Fruit fly (Drosophila melanogaster) whole organism, embryonic: ENCODE results near the gene Pex16.
A peak's percentile ranks its signal among the peaks of the same experiment; 100 is the strongest.

Experiments used
- Abd-B ChIP-seq: fragments of 200-800 bp; sonication (Bioruptor generic); optimal IDR thresholded peaks from 2 replicates; lab custom pipeline; 2018; ENCODE audit warnings: missing biosample characterization, mild to moderate bottlenecking, missing genetic modification characterization, moderate library complexity
- B-H2 ChIP-seq: fragments of 200-800 bp; sonication (Bioruptor generic); optimal IDR thresholded peaks from 2 replicates; lab custom pipeline; 2018; ENCODE audit warnings: missing biosample characterization, mild to moderate bottlenecking, missing genetic modification characterization
- CG10431 ChIP-seq: fragments of 200-800 bp; sonication (Bioruptor generic); optimal IDR thresholded peaks from 3 replicates; lab custom pipeline; 2018; ENCODE audit warnings: missing biosample characterization, mild to moderate bottlenecking, missing genetic modification characterization
- CG10979 ChIP-seq: fragments of 200-800 bp; sonication (Bioruptor generic); optimal IDR thresholded peaks from 2 replicates; lab custom pipeline; 2018; ENCODE audit warnings: missing biosample characterization, mild to moderate bottlenecking, missing genetic modification characterization, moderate library complexity
- CG11723 ChIP-seq: fragments of 200-800 bp; sonication (Bioruptor generic); optimal IDR thresholded peaks from 2 replicates; lab custom pipeline; 2017; ENCODE audit warnings: missing biosample characterization, mild to moderate bottlenecking, missing genetic modification characterization
- CG13894 ChIP-seq: fragments of 200-800 bp; sonication (Bioruptor generic); optimal IDR thresholded peaks from 3 replicates; lab custom pipeline; 2018; ENCODE audit warnings: missing biosample characterization, mild to moderate bottlenecking, missing genetic modification characterization, moderate library complexity
- CG14050 ChIP-seq: fragments of 200-800 bp; sonication (Bioruptor generic); IDR thresholded peaks from 3 replicates; pipeline ENCODE4 v1.3.6; 2022; ENCODE audit warnings: missing biosample characterization, missing genetic modification characterization
- CG15269 ChIP-seq: fragments of 200-800 bp; sonication (Bioruptor generic); optimal IDR thresholded peaks from 2 replicates; lab custom pipeline; 2018; ENCODE audit warnings: missing biosample characterization, mild to moderate bottlenecking, missing genetic modification characterization, moderate library complexity
- CG15479 ChIP-seq: fragments of 200-800 bp; sonication (Bioruptor generic); optimal IDR thresholded peaks from 3 replicates; lab custom pipeline; 2019; ENCODE audit warnings: missing biosample characterization, mild to moderate bottlenecking, missing genetic modification characterization, moderate library complexity
- CG17328 ChIP-seq: fragments of 200-800 bp; sonication (Bioruptor generic); IDR thresholded peaks from 2 replicates; pipeline ENCODE4 v1.3.6; 2022; ENCODE audit warnings: missing biosample characterization, missing genetic modification characterization
- CG17385 ChIP-seq: fragments of 200-800 bp; sonication (Bioruptor generic); optimal IDR thresholded peaks from 3 replicates; lab custom pipeline; 2018; ENCODE audit warnings: missing biosample characterization, mild to moderate bottlenecking, missing genetic modification characterization
- CG31365 ChIP-seq: fragments of 200-800 bp; sonication (Bioruptor generic); optimal IDR thresholded peaks from 2 replicates; lab custom pipeline; 2018; ENCODE audit warnings: missing biosample characterization, mild to moderate bottlenecking, missing genetic modification characterization
- CG32767 ChIP-seq: fragments of 200-800 bp; sonication (Bioruptor generic); IDR thresholded peaks from 2 replicates; pipeline ENCODE4 v1.3.6; 2022; ENCODE audit warnings: missing biosample characterization, missing genetic modification characterization
- CG34224 ChIP-seq: fragments of 200-800 bp; sonication (Bioruptor generic); IDR thresholded peaks from 3 replicates; pipeline ENCODE4 v1.3.6; 2022; ENCODE audit warnings: missing biosample characterization, missing genetic modification characterization; ENCODE audit not compliant: partially characterized antibody
- CG4730 ChIP-seq: fragments of 200-800 bp; sonication (Bioruptor generic); IDR thresholded peaks from 2 replicates; pipeline ENCODE4 v1.3.6; 2022; ENCODE audit warnings: missing biosample characterization, missing genetic modification characterization
- CG6272 ChIP-seq: fragments of 200-800 bp; sonication (Bioruptor generic); IDR thresholded peaks from 2 replicates; pipeline ENCODE4 v1.3.6; 2022; ENCODE audit warnings: missing biosample characterization, missing genetic modification characterization
- CG6689 ChIP-seq: fragments of 200-800 bp; sonication (Bioruptor generic); IDR thresholded peaks from 2 replicates; pipeline ENCODE4 v1.3.6; 2022; ENCODE audit warnings: missing biosample characterization, missing genetic modification characterization
- CG6813 ChIP-seq: fragments of 200-800 bp; sonication (Bioruptor generic); optimal IDR thresholded peaks from 2 replicates; lab custom pipeline; 2017; ENCODE audit warnings: missing biosample characterization, missing genetic modification characterization, mild to moderate bottlenecking, moderate library complexity, missing genetic modification reagents
- CG9817 ChIP-seq: fragments of 200-800 bp; sonication (Bioruptor generic); optimal IDR thresholded peaks from 2 replicates; lab custom pipeline; 2018; ENCODE audit warnings: missing biosample characterization, mild to moderate bottlenecking, missing genetic modification characterization, moderate library complexity
- Chrac-16 ChIP-seq: fragments of 200-800 bp; sonication (Bioruptor generic); optimal IDR thresholded peaks from 3 replicates; lab custom pipeline; 2016; ENCODE audit warnings: missing biosample characterization, missing genetic modification characterization
- Dad ChIP-seq: fragments of 200-800 bp; sonication (Bioruptor generic); optimal IDR thresholded peaks from 3 replicates; lab custom pipeline; 2016; ENCODE audit warnings: missing biosample characterization, missing genetic modification characterization
- Gug ChIP-seq: fragments of 200-800 bp; sonication (Bioruptor generic); IDR thresholded peaks from 4 replicates; pipeline ENCODE4 v1.3.6; 2022; ENCODE audit warnings: missing biosample characterization, missing genetic modification characterization
- Hey ChIP-seq: fragments of 200-800 bp; sonication (Bioruptor generic); optimal IDR thresholded peaks from 3 replicates; lab custom pipeline; 2018; ENCODE audit warnings: missing biosample characterization, mild to moderate bottlenecking, missing genetic modification characterization
- HmgZ ChIP-seq: fragments of 200-800 bp; sonication (Bioruptor generic); optimal IDR thresholded peaks from 2 replicates; lab custom pipeline; 2018; ENCODE audit warnings: missing biosample characterization, mild to moderate bottlenecking, missing genetic modification characterization
- MTF-1 ChIP-seq: fragments of 200-800 bp; sonication (Bioruptor generic); optimal IDR thresholded peaks from 2 replicates; lab custom pipeline; 2018; ENCODE audit warnings: missing biosample characterization, mild to moderate bottlenecking, missing genetic modification characterization, borderline replicate concordance
- NC2α ChIP-seq: fragments of 200-800 bp; sonication (Bioruptor generic); optimal IDR thresholded peaks from 2 replicates; lab custom pipeline; 2016; ENCODE audit warnings: missing biosample characterization, missing genetic modification characterization
- NFAT ChIP-seq: fragments of 200-800 bp; sonication (Bioruptor generic); IDR thresholded peaks from 2 replicates; pipeline ENCODE4 v1.3.6; 2022; ENCODE audit warnings: missing biosample characterization, missing genetic modification characterization
- Xrp1 ChIP-seq: fragments of 200-800 bp; sonication (Bioruptor generic); IDR thresholded peaks from 2 replicates; pipeline ENCODE4 v1.3.6; 2022; ENCODE audit warnings: missing biosample characterization, missing genetic modification characterization
- amos ChIP-seq: fragments of 200-800 bp; sonication (Bioruptor generic); IDR thresholded peaks from 2 replicates; pipeline ENCODE4 v1.3.6; 2022; ENCODE audit warnings: missing biosample characterization, missing genetic modification characterization; ENCODE audit not compliant: partially characterized antibody
- ara ChIP-seq: fragments of 200-800 bp; sonication (Bioruptor generic); IDR thresholded peaks from 2 replicates; pipeline ENCODE4 v1.3.6; 2022; ENCODE audit warnings: missing biosample characterization, missing genetic modification characterization
- ash1 ChIP-seq: fragments of 200-800 bp; sonication (Bioruptor generic); optimal IDR thresholded peaks from 2 replicates; lab custom pipeline; 2018; ENCODE audit warnings: missing biosample characterization, mild to moderate bottlenecking, missing genetic modification characterization
- bab2 ChIP-seq: fragments of 200-800 bp; sonication (Bioruptor generic); optimal IDR thresholded peaks from 2 replicates; lab custom pipeline; 2016; ENCODE audit warnings: missing biosample characterization, missing genetic modification characterization
- bbx ChIP-seq: fragments of 200-800 bp; sonication (Bioruptor generic); IDR thresholded peaks from 2 replicates; pipeline ENCODE4 v1.3.6; 2022; ENCODE audit warnings: missing biosample characterization, missing genetic modification characterization; ENCODE audit not compliant: partially characterized antibody
- cato ChIP-seq: fragments of 200-800 bp; sonication (Bioruptor generic); optimal IDR thresholded peaks from 2 replicates; lab custom pipeline; 2016; ENCODE audit warnings: missing biosample characterization, missing genetic modification characterization, borderline replicate concordance
- chif ChIP-seq, 2 experiments: fragments of 200-800 bp; sonication (Bioruptor generic); optimal IDR thresholded peaks; 3 replicates each; lab custom pipeline; 2016; ENCODE audit warnings: missing biosample characterization in 2 of 2, missing genetic modification characterization in 2 of 2
- chm ChIP-seq: fragments of 200-800 bp; sonication (Bioruptor generic); IDR thresholded peaks from 2 replicates; pipeline ENCODE4 v1.3.6; 2022; ENCODE audit warnings: missing biosample characterization, missing genetic modification characterization
- croc ChIP-seq: fragments of 200-800 bp; sonication (Bioruptor generic); conservative IDR thresholded peaks from 3 replicates; pipeline ENCODE4 v1.3.6; 2022; ENCODE audit warnings: missing biosample characterization, missing genetic modification characterization
- cwo ChIP-seq: fragments of 200-800 bp; sonication (Bioruptor generic); optimal IDR thresholded peaks from 3 replicates; lab custom pipeline; 2017; ENCODE audit warnings: missing biosample characterization, missing genetic modification characterization, mild to moderate bottlenecking, moderate library complexity, missing genetic modification reagents
- dpn ChIP-seq, 2 experiments: fragments of 200-800 bp; sonication (Bioruptor generic); optimal IDR thresholded peaks; 3 replicates each; lab custom pipeline; 2016; ENCODE audit warnings: missing biosample characterization in 2 of 2, missing genetic modification characterization in 2 of 2
- gsb-n ChIP-seq: fragments of 200-800 bp; sonication (Bioruptor generic); optimal IDR thresholded peaks from 3 replicates; lab custom pipeline; 2018; ENCODE audit warnings: missing biosample characterization, mild to moderate bottlenecking, missing genetic modification characterization
- insv ChIP-seq, 2 experiments: fragments of 200-800 bp; sonication (Bioruptor generic); optimal IDR thresholded peaks; 3 replicates each; lab custom pipeline; 2016 to 2018; ENCODE audit warnings: missing biosample characterization in 2 of 2, missing genetic modification characterization in 2 of 2
- luna ChIP-seq: fragments of 200-800 bp; sonication (Bioruptor generic); optimal IDR thresholded peaks from 2 replicates; lab custom pipeline; 2016; ENCODE audit warnings: missing biosample characterization, missing genetic modification characterization
- rib ChIP-seq: fragments of 200-800 bp; sonication (Bioruptor generic); IDR thresholded peaks from 2 replicates; pipeline ENCODE4 v1.3.6; 2022; ENCODE audit warnings: missing biosample characterization, missing genetic modification characterization
- sens ChIP-seq: fragments of 200-800 bp; sonication (Bioruptor generic); peaks from one replicate; lab custom pipeline; 2016; ENCODE audit warnings: missing biosample characterization, missing genetic modification characterization
- sens-2 ChIP-seq: fragments of 200-800 bp; sonication (Bioruptor generic); IDR thresholded peaks from 2 replicates; pipeline ENCODE4 v1.3.6; 2022; ENCODE audit warnings: missing biosample characterization, missing genetic modification characterization
- seq ChIP-seq: fragments of 200-800 bp; sonication (Bioruptor generic); IDR thresholded peaks from 2 replicates; pipeline ENCODE4 v1.3.6; 2022; ENCODE audit warnings: missing biosample characterization, missing genetic modification characterization
- sqz ChIP-seq: fragments of 200-800 bp; sonication (Bioruptor generic); optimal IDR thresholded peaks from 3 replicates; lab custom pipeline; 2018; ENCODE audit warnings: missing biosample characterization, mild to moderate bottlenecking, missing genetic modification characterization
- tap ChIP-seq: fragments of 200-800 bp; optimal IDR thresholded peaks from 3 replicates; lab custom pipeline; 2019; ENCODE audit warnings: missing biosample characterization, mild to moderate bottlenecking, missing genetic modification characterization, moderate library complexity
- z ChIP-seq: fragments of 200-800 bp; sonication (Bioruptor generic); IDR thresholded peaks from 3 replicates; pipeline ENCODE4 v1.3.6; 2022; ENCODE audit warnings: missing biosample characterization, missing genetic modification characterization

Gene Pex16

DNA sequence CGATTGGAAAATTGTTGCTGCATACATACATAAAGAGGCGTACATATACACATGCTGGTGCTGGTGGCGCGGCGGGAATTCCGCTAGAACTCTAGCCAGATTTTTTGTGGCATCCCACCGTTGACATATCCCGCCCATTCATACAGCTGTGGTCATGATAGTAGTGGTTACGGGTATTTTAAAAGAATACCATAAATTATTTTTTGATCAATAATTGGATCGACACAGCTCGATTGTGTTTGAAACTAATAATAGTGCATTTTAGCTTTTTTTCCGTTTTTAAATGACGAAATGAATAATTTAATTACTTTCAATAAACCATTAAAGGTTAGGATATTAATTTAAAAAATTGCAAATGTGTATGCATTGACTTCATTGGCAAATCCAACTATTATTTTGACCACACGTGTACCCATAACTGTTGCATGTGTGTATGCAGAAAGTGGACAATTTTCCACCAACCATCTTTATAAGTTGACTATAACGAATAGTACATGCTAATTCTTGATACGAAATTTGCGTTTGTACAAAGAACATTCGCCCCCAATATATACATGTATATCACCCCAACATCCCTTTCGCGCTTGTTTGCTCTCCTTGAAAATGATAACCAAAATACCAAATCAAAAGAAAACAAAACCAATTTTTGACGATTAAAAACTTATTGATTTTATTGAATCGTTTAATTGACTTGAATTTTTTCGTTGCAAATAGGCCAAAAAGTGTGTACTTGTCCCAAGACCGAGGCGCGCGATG is 6.0 kb downstream of the Pex16 start (continued):
- TF ChIP-seq sqz (GFP tag; lab: Kevin White, UChicago) (no peak), Chrac-16 (peak; percentile 73), NC2α (peak; percentile 35), CG17385 (peak; percentile 65), CG6813 (GFP tag; lab: Kevin White, UChicago) (peak; percentile 70), Dad (peak; percentile 69), CG13894 (tag; lab: Kevin White, UChicago) (peak; percentile 50), Abd-B (GFP tag; lab: Kevin White, UChicago) (peak; percentile 51), z (GFP tag; lab: Robert Waterston, UW) (no peak), cwo (GFP tag; lab: Kevin White, UChicago) (peak; percentile 67), CG10431 (GFP tag; lab: Kevin White, UChicago) (no peak), CG4730 (GFP tag; lab: Robert Waterston, UW) (peak; percentile 57; the same call in 1 of the 2 replicates), CG15269 (tag; lab: Kevin White, UChicago) (peak; percentile 78), luna (GFP tag; lab: Kevin White, UChicago) (no peak), gsb-n (tag; lab: Kevin White, UChicago) (peak; percentile 77), bbx (GFP tag; lab: Robert Waterston, UW) (no peak), Hey (tag; lab: Kevin White, UChicago) (no peak), B-H2 (GFP tag; lab: Kevin White, UChicago) (no peak), CG9817 (tag; lab: Kevin White, UChicago) (peak; percentile 30), insv (GFP tag; optimal IDR thresholded peaks at IDR 0.05; lab: Kevin White, UChicago) (peak in 1 of 2 experiments; percentile 25), CG14050 (GFP tag; lab: Robert Waterston, UW) (peak; percentile 82), seq (GFP tag; lab: Robert Waterston, UW) (peak; percentile 78), ara (GFP tag; lab: Robert Waterston, UW) (peak; percentile 56; the same call in 1 of the 2 replicates), sens-2 (GFP tag; lab: Robert Waterston, UW) (peak; percentile 58), rib (GFP tag; lab: Robert Waterston, UW) (peak; percentile 42), MTF-1 (GFP tag; lab: Kevin White, UChicago) (peak; percentile 57), NFAT (GFP tag; lab: Robert Waterston, UW) (peak; percentile 77), dpn (GFP tag; optimal IDR thresholded peaks at IDR 0.05; lab: Kevin White, UChicago) (peak; percentile 53 to 73), HmgZ (tag; lab: Kevin White, UChicago) (peak; percentile 63), amos (GFP tag; lab: Robert Waterston, UW) (no peak), croc (0 out of 3 replicates have a peak, but pooled peaks have one; percentile 13), CG34224 (GFP tag; lab: Robert Waterston, UW) (no peak; the same call in 2 of the 3 replicates), Xrp1 (peak; percentile 87), CG31365 (peak; percentile 39), tap (tag; lab: Kevin White, UChicago) (no peak), chif (GFP tag; optimal IDR thresholded peaks at IDR 0.05; lab: Kevin White, UChicago) (peak; percentile 70 to 71), CG6689 (GFP tag; lab: Robert Waterston, UW) (peak; percentile 76), CG6272 (GFP tag; lab: Robert Waterston, UW) (peak; percentile 26; the same call in 1 of the 2 replicates), CG11723 (peak; percentile 4), CG32767 (peak; percentile 73), CG17328 (GFP tag; lab: Robert Waterston, UW) (peak; percentile 85), bab2 (peak; percentile 77), cato (GFP tag; lab: Kevin White, UChicago) (peak; percentile 44), CG10979 (tag; lab: Kevin White, UChicago) (peak; percentile 82), CG15479 (no peak), sens (GFP tag; lab: Kevin White, UChicago) (peak; percentile 95), ash1 (GFP tag; lab: Kevin White, UChicago) (peak; percentile 52), chm (GFP tag; lab: Robert Waterston, UW) (peak; percentile 86), Gug (GFP tag; lab: Robert Waterston, UW) (peak; percentile 71; the same call in 3 of the 4 replicates)
